Worm (Caenorhabditis elegans) whole organism, young adult: ENCODE results near the gene C29F7.1.

Experiments
- B0019.2 ChIP-seq: fragments of 200-800 bp; sonication (Bioruptor generic); conservative IDR thresholded peaks from 2 replicates; pipeline ENCODE4 v1.3.6; 2022; ENCODE audit warnings: missing genetic modification reagents, missing genetic modification characterization, missing compliant biosample characterization
- B0035.1 ChIP-seq: sonication (generic microtip); optimal IDR thresholded peaks from 2 replicates; lab custom pipeline; 2016; ENCODE audit warnings: missing genetic modification characterization, mild to moderate bottlenecking, missing compliant biosample characterization, missing genotype, missing genetic modification reagents
- C06A6.2 ChIP-seq: fragments of 200-800 bp; sonication (Bioruptor generic); conservative IDR thresholded peaks from 2 replicates; pipeline ENCODE4 v1.3.6; 2022; ENCODE audit warnings: missing genetic modification characterization, missing compliant biosample characterization
- C17E4.6 ChIP-seq: fragments of 200-800 bp; sonication (Bioruptor generic); IDR thresholded peaks from 2 replicates; pipeline ENCODE4 v1.3.6; 2022; ENCODE audit warnings: missing genetic modification reagents, missing genetic modification characterization, missing compliant biosample characterization
- D2030.7 ChIP-seq: fragments of 200-800 bp; sonication (Bioruptor generic); IDR thresholded peaks from 2 replicates; pipeline ENCODE4 v1.3.6; 2022; ENCODE audit warnings: missing genetic modification reagents, missing genetic modification characterization, missing compliant biosample characterization
- F10E7.11 ChIP-seq: sonication (generic microtip); optimal IDR thresholded peaks from 2 replicates; lab custom pipeline; 2017; ENCODE audit warnings: mild to moderate bottlenecking, missing genetic modification characterization, moderate library complexity, missing compliant biosample characterization
- F23B12.7 ChIP-seq: sonication (generic microtip); optimal IDR thresholded peaks from 2 replicates; lab custom pipeline; 2017; ENCODE audit warnings: missing genetic modification characterization, mild to moderate bottlenecking, missing compliant biosample characterization, antibody characterized with exemption, moderate library complexity; ENCODE audit not compliant: insufficient read depth
- F39B2.1 ChIP-seq: fragments of 200-800 bp; sonication (Bioruptor generic); IDR thresholded peaks from 2 replicates; pipeline ENCODE4 v1.3.6; 2022; ENCODE audit warnings: missing genetic modification reagents, missing genetic modification characterization, missing compliant biosample characterization
- F57C9.4 ChIP-seq: sonication (generic microtip); optimal IDR thresholded peaks from 2 replicates; lab custom pipeline; 2017; ENCODE audit warnings: mild to moderate bottlenecking, missing genetic modification characterization, missing compliant biosample characterization
- K12H6.12 ChIP-seq: fragments of 200-800 bp; sonication (Bioruptor generic); optimal IDR thresholded peaks from 2 replicates; lab custom pipeline; 2018; ENCODE audit warnings: mild to moderate bottlenecking, missing genetic modification characterization, missing compliant biosample characterization
- Y53F4B.3 ChIP-seq: fragments of 200-800 bp; sonication (Bioruptor generic); IDR thresholded peaks from 2 replicates; pipeline ENCODE4 v1.3.6; 2022; ENCODE audit warnings: missing genetic modification reagents, missing genetic modification characterization, missing compliant biosample characterization
- Y79H2A.3 ChIP-seq: fragments of 200-800 bp; sonication (Bioruptor generic); conservative IDR thresholded peaks from 2 replicates; pipeline ENCODE4 v1.3.6; 2022; ENCODE audit warnings: missing genetic modification reagents, missing genetic modification characterization, missing compliant biosample characterization
- attf-3 ChIP-seq: fragments of 200-800 bp; sonication (Bioruptor generic); conservative IDR thresholded peaks from 2 replicates; pipeline ENCODE4 v1.3.6; 2022; ENCODE audit warnings: missing genetic modification reagents, missing genetic modification characterization, missing compliant biosample characterization
- attf-6 ChIP-seq: fragments of 200-800 bp; sonication (Bioruptor generic); IDR thresholded peaks from 2 replicates; pipeline ENCODE4 v1.3.6; 2022; ENCODE audit warnings: missing genetic modification reagents, missing genetic modification characterization, missing compliant biosample characterization
- bed-1 ChIP-seq: fragments of 200-800 bp; sonication (Bioruptor generic); IDR thresholded peaks from 2 replicates; pipeline ENCODE4 v1.3.6; 2022; ENCODE audit warnings: missing genetic modification reagents, missing genetic modification characterization, missing compliant biosample characterization
- bed-2 ChIP-seq: fragments of 200-800 bp; sonication (Bioruptor generic); IDR thresholded peaks from 2 replicates; pipeline ENCODE4 v1.3.6; 2022; ENCODE audit warnings: missing genetic modification reagents, missing genetic modification characterization, missing compliant biosample characterization
- ccch-3 ChIP-seq: fragments of 200-800 bp; sonication (Bioruptor generic); optimal IDR thresholded peaks from 2 replicates; lab custom pipeline; 2018; ENCODE audit warnings: mild to moderate bottlenecking, missing genetic modification characterization, missing compliant biosample characterization
- cebp-1 ChIP-seq, 2 experiments: fragments of 200-800 bp in 1 of 2; sonication (Bioruptor generic) in 1 of 2; sonication (generic microtip) in 1 of 2; IDR thresholded peaks in 1 of 2; optimal IDR thresholded peaks in 1 of 2; 2 replicates each; pipeline versions ENCODE4 v1.3.6 to Lab custom; 2017 to 2022; ENCODE audit warnings: missing compliant biosample characterization in 2 of 2, missing genetic modification characterization in 2 of 2, mild to moderate bottlenecking in 1 of 2, missing genetic modification reagents in 1 of 2, moderate library complexity in 1 of 2
- cebp-2 ChIP-seq: fragments of 200-800 bp; sonication (Bioruptor generic); IDR thresholded peaks from 2 replicates; pipeline ENCODE4 v1.3.6; 2022; ENCODE audit warnings: missing genetic modification characterization, missing compliant biosample characterization
- ceh-40 ChIP-seq: fragments of 200-800 bp; sonication (Bioruptor generic); IDR thresholded peaks from 2 replicates; pipeline ENCODE4 v1.3.6; 2022; ENCODE audit warnings: missing genetic modification characterization, missing compliant biosample characterization
- ceh-58 ChIP-seq: fragments of 200-800 bp; sonication (Bioruptor generic); IDR thresholded peaks from 2 replicates; pipeline ENCODE4 v1.3.6; 2022; ENCODE audit warnings: missing genetic modification characterization, missing compliant biosample characterization
- ceh-91 ChIP-seq: fragments of 200-800 bp; sonication (Bioruptor generic); IDR thresholded peaks from 2 replicates; pipeline ENCODE4 v1.3.6; 2022; ENCODE audit warnings: missing genetic modification reagents, missing genetic modification characterization, missing compliant biosample characterization
- dox-1 ChIP-seq: fragments of 200-800 bp; sonication (Bioruptor generic); IDR thresholded peaks from 2 replicates; pipeline ENCODE4 v1.3.6; 2022; ENCODE audit warnings: missing genetic modification reagents, missing genetic modification characterization, missing compliant biosample characterization
- dpl-1 ChIP-seq: fragments of 150-350 bp; optimal IDR thresholded peaks from 2 replicates; lab custom pipeline; 2014; ENCODE audit warnings: missing biosample characterization, missing genetic modification reagents, missing genetic modification characterization
- ets-4 ChIP-seq: fragments of 200-800 bp; sonication (Bioruptor generic); optimal IDR thresholded peaks from 2 replicates; lab custom pipeline; 2018; ENCODE audit warnings: mild to moderate bottlenecking, missing genetic modification characterization, missing compliant biosample characterization
- him-1 ChIP-seq: sonication (generic microtip); optimal IDR thresholded peaks from 2 replicates; lab custom pipeline; 2016; ENCODE audit warnings: missing genotype, missing genetic modification reagents, missing genetic modification characterization, missing compliant biosample characterization
- hlh-26 ChIP-seq: fragments of 200-800 bp; sonication (Bioruptor generic); conservative IDR thresholded peaks from 2 replicates; pipeline ENCODE4 v1.3.6; 2022; ENCODE audit warnings: missing genetic modification reagents, missing genetic modification characterization, missing compliant biosample characterization
- hmg-1.2 ChIP-seq: fragments of 200-800 bp; sonication (Bioruptor generic); IDR thresholded peaks from 2 replicates; pipeline ENCODE4 v1.3.6; 2022; ENCODE audit warnings: missing genetic modification reagents, missing genetic modification characterization, missing compliant biosample characterization
- hsf-1 ChIP-seq: fragments of 200-800 bp; sonication (Bioruptor generic); IDR thresholded peaks from 2 replicates; pipeline ENCODE4 v1.3.6; 2022; ENCODE audit warnings: missing genetic modification reagents, missing genetic modification characterization, missing compliant biosample characterization
- let-526 ChIP-seq: fragments of 200-800 bp; sonication (Bioruptor generic); IDR thresholded peaks from 2 replicates; pipeline ENCODE4 v1.3.6; 2022; ENCODE audit warnings: missing genetic modification reagents, missing genetic modification characterization, missing compliant biosample characterization
- lir-1 ChIP-seq: fragments of 200-800 bp; sonication (Bioruptor generic); conservative IDR thresholded peaks from 2 replicates; pipeline ENCODE4 v1.3.6; 2022; ENCODE audit warnings: missing genetic modification reagents, missing genetic modification characterization, missing compliant biosample characterization
- madf-10 ChIP-seq: sonication (generic microtip); optimal IDR thresholded peaks from 2 replicates; lab custom pipeline; 2016; ENCODE audit warnings: mild to moderate bottlenecking, missing genetic modification characterization, missing compliant biosample characterization
- mes-4 ChIP-seq: sonication (generic microtip); optimal IDR thresholded peaks from 2 replicates; lab custom pipeline; 2016; ENCODE audit warnings: missing genotype, missing genetic modification characterization, missing compliant biosample characterization
- nfyb-1 ChIP-seq: fragments of 200-800 bp; sonication (Bioruptor generic); IDR thresholded peaks from 2 replicates; pipeline ENCODE4 v1.3.6; 2022; ENCODE audit warnings: missing genetic modification reagents, missing genetic modification characterization, missing compliant biosample characterization
- nhr-120 ChIP-seq: fragments of 200-800 bp; sonication (Bioruptor generic); IDR thresholded peaks from 2 replicates; pipeline ENCODE4 v1.3.6; 2022; ENCODE audit warnings: missing genetic modification characterization, missing compliant biosample characterization
- nhr-90 ChIP-seq: sonication (generic microtip); optimal IDR thresholded peaks from 2 replicates; lab custom pipeline; 2016; ENCODE audit warnings: missing genotype, mild to moderate bottlenecking, missing genetic modification characterization, missing compliant biosample characterization
- rpc-1 ChIP-seq, 2 experiments: fragments of 150-350 bp in 1 of 2; sonication (generic microtip) in 1 of 2; optimal IDR thresholded peaks; 2 replicates each; lab custom pipeline; 2014 to 2018; ENCODE audit warnings: missing biosample characterization in 1 of 2, missing genetic modification characterization in 1 of 2, missing genetic modification reagents in 1 of 2, missing genotype in 1 of 2
- sdz-38 ChIP-seq: sonication (generic microtip); optimal IDR thresholded peaks from 2 replicates; lab custom pipeline; 2016; ENCODE audit warnings: missing genotype, missing genetic modification characterization, missing compliant biosample characterization
- sea-2 ChIP-seq: fragments of 200-800 bp; sonication (Bioruptor generic); IDR thresholded peaks from 2 replicates; pipeline ENCODE4 v1.3.6; 2022; ENCODE audit warnings: missing genetic modification characterization, missing compliant biosample characterization
- tbp1 ChIP-seq: fragments of 200-800 bp; sonication (Bioruptor generic); optimal IDR thresholded peaks from 2 replicates; lab custom pipeline; 2018; ENCODE audit warnings: mild to moderate bottlenecking, missing genetic modification characterization, missing compliant biosample characterization
- tbx-9 ChIP-seq: sonication (generic microtip); optimal IDR thresholded peaks from 2 replicates; lab custom pipeline; 2016; ENCODE audit warnings: borderline replicate concordance, missing genetic modification characterization, inconsistent platforms, missing compliant biosample characterization
- xnd-1 ChIP-seq: sonication (generic microtip); optimal IDR thresholded peaks from 2 replicates; lab custom pipeline; 2016; ENCODE audit warnings: missing genotype, missing genetic modification reagents, missing genetic modification characterization, missing compliant biosample characterization
- zfh-2 ChIP-seq: fragments of 200-800 bp; sonication (Bioruptor generic); conservative IDR thresholded peaks from 2 replicates; pipeline ENCODE4 v1.3.6; 2022; ENCODE audit warnings: missing genetic modification reagents, missing genetic modification characterization, missing compliant biosample characterization
- zim-3 ChIP-seq: sonication (generic microtip); optimal IDR thresholded peaks from 2 replicates; lab custom pipeline; 2017; ENCODE audit warnings: mild to moderate bottlenecking, missing genetic modification characterization, moderate library complexity, missing compliant biosample characterization
- ztf-18 ChIP-seq: sonication (generic microtip); optimal IDR thresholded peaks from 2 replicates; lab custom pipeline; 2016; ENCODE audit warnings: missing genotype, mild to moderate bottlenecking, missing genetic modification characterization, missing compliant biosample characterization
- ztf-22 ChIP-seq: fragments of 200-800 bp; sonication (Bioruptor generic); optimal IDR thresholded peaks from 2 replicates; lab custom pipeline; 2018; ENCODE audit warnings: mild to moderate bottlenecking, missing genetic modification characterization, moderate library complexity, missing compliant biosample characterization
- ztf-25 ChIP-seq: fragments of 200-800 bp; sonication (Bioruptor generic); IDR thresholded peaks from 2 replicates; pipeline ENCODE4 v1.3.6; 2022; ENCODE audit warnings: missing genetic modification reagents, missing genetic modification characterization, missing compliant biosample characterization
- ztf-26 ChIP-seq: sonication (generic microtip); optimal IDR thresholded peaks from 2 replicates; lab custom pipeline; 2017; ENCODE audit warnings: missing genetic modification characterization, missing compliant biosample characterization

Gene C29F7.1

DNA sequence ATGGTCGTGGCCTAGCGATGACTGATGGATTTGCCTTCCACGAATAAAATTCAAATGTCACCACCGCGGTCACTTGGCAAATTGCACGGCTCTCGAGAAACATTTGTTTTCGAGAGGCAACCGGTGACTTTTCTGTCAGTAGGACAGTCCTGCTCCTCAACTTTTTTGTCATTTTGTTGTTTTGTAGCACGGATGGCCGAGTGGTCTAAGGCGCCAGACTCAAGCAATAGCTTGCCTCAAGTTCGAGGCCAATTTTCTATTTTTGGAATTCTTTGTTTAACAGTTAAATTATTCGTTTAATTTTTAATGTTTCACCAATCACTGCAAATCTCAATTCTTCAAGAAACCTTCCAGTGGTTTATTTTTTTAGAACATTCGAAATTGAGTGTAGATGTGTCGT lies 34.5 kb downstream of the C29F7.1 start (continued):
- TF ChIP-seq B0035.1 (tag; lab: Kevin White, UChicago) (no peak), nhr-90 (tag; lab: Kevin White, UChicago) (peak; percentile 33), Y53F4B.3 (GFP tag; lab: Robert Waterston, UW) (no peak), zim-3 (tag; lab: Kevin White, UChicago) (no peak), rpc-1 (optimal IDR thresholded peaks at IDR 0.05; lab: Kevin White, UChicago) (peak; percentile 63), rpc-1 (tag; optimal IDR thresholded peaks at IDR 0.05; lab: Kevin White, UChicago) (peak; percentile 84), F57C9.4 (no peak), dox-1 (GFP tag; lab: Robert Waterston, UW) (no peak), ztf-25 (GFP tag; lab: Robert Waterston, UW) (0 out of 2 replicates have a peak, but pooled peaks have one; percentile 51), ztf-18 (tag; lab: Kevin White, UChicago) (peak; percentile 9), C17E4.6 (GFP tag; lab: Robert Waterston, UW) (no peak), lir-1 (GFP tag; lab: Robert Waterston, UW) (no peak), hlh-26 (GFP tag; lab: Robert Waterston, UW) (no peak), nhr-120 (GFP tag; lab: Robert Waterston, UW) (no peak), ceh-58 (GFP tag; lab: Robert Waterston, UW) (no peak), ztf-26 (no peak), ccch-3 (no peak), ztf-22 (GFP tag; lab: Kevin White, UChicago) (no peak), sdz-38 (tag; lab: Kevin White, UChicago) (no peak), bed-1 (GFP tag; lab: Robert Waterston, UW) (no peak), attf-6 (no peak), F23B12.7 (tag; lab: Kevin White, UChicago) (no peak), ceh-40 (no peak), hsf-1 (no peak), cebp-2 (GFP tag; lab: Robert Waterston, UW) (no peak), D2030.7 (GFP tag; lab: Robert Waterston, UW) (peak; percentile 54), him-1 (tag; lab: Kevin White, UChicago) (no peak), ets-4 (no peak), xnd-1 (tag; lab: Kevin White, UChicago) (no peak), sea-2 (no peak), dpl-1 (GFP tag; lab: Kevin White, UChicago) (no peak), Y79H2A.3 (GFP tag; lab: Robert Waterston, UW) (no peak), tbx-9 (tag; lab: Kevin White, UChicago) (no peak), K12H6.12 (tag; lab: Kevin White, UChicago) (no peak), mes-4 (no peak), attf-3 (GFP tag; lab: Robert Waterston, UW) (no peak), madf-10 (tag; lab: Kevin White, UChicago) (no peak), F39B2.1 (GFP tag; lab: Robert Waterston, UW) (no peak), ceh-91 (GFP tag; lab: Robert Waterston, UW) (no peak), tbp1 (GFP tag; lab: Kevin White, UChicago) (peak; percentile 85), zfh-2 (GFP tag; lab: Robert Waterston, UW) (no peak), let-526 (GFP tag; lab: Robert Waterston, UW) (no peak), F10E7.11 (tag; lab: Kevin White, UChicago) (no peak), hmg-1.2 (peak; percentile 38; the same call in 1 of the 2 replicates), bed-2 (GFP tag; lab: Robert Waterston, UW) (no peak), nfyb-1 (GFP tag; lab: Robert Waterston, UW) (no peak), C06A6.2 (GFP tag; lab: Robert Waterston, UW) (no peak), B0019.2 (GFP tag; lab: Robert Waterston, UW) (no peak), cebp-1 (GFP tag; IDR thresholded peaks at IDR 0.05; lab: Robert Waterston, UW) (no peak), cebp-1 (tag; optimal IDR thresholded peaks at IDR 0.05; lab: Kevin White, UChicago) (no peak)
- TF ChIP-seq, all 124 proteins: peak for 11
